Worm (Caenorhabditis elegans) whole organism, L1 larva: ENCODE measurements around the gene C25F6.1.

Source experiments
- C16A3.4 ChIP-seq: fragments of 150-350 bp; optimal IDR thresholded peaks from 2 replicates; lab custom pipeline; 2014; ENCODE audit warnings: missing biosample characterization, missing genetic modification characterization
- aly-2 ChIP-seq: fragments of 150-350 bp; optimal IDR thresholded peaks from 2 replicates; lab custom pipeline; 2014; ENCODE audit warnings: missing biosample characterization, missing genetic modification characterization
- ces-1 ChIP-seq: fragments of 150-350 bp; optimal IDR thresholded peaks from 2 replicates; lab custom pipeline; 2014; ENCODE audit warnings: missing biosample characterization, missing genetic modification reagents, missing genetic modification characterization
- egl-27 ChIP-seq, 2 experiments: fragments of 150-350 bp in 1 of 2; sonication (generic microtip); optimal IDR thresholded peaks; 3 replicates each; lab custom pipeline; 2017 to 2018; ENCODE audit warnings: missing biosample characterization in 2 of 2, missing genetic modification characterization in 2 of 2, missing genetic modification reagents in 2 of 2
- fkh-4 ChIP-seq: sonication (generic microtip); optimal IDR thresholded peaks from 2 replicates; lab custom pipeline; 2016; ENCODE audit warnings: missing compliant biosample characterization, missing genetic modification characterization, borderline replicate concordance
- isw-1 ChIP-seq: fragments of 200-800 bp; sonication (Bioruptor generic); IDR thresholded peaks from 2 replicates; pipeline ENCODE4 v1.3.6; 2022; ENCODE audit warnings: missing genetic modification characterization, missing compliant biosample characterization
- mdl-1 ChIP-seq, 2 experiments: fragments of 150-350 bp; optimal IDR thresholded peaks; 2 replicates each; lab custom pipeline; 2014 to 2017; ENCODE audit warnings: missing biosample characterization in 2 of 2, missing genetic modification characterization in 2 of 2, inconsistent platforms in 1 of 2
- nhr-11 ChIP-seq: fragments of 150-350 bp; optimal IDR thresholded peaks from 2 replicates; lab custom pipeline; 2014; ENCODE audit warnings: missing biosample characterization, missing genetic modification characterization
- nhr-77 ChIP-seq: fragments of 150-350 bp; optimal IDR thresholded peaks from 2 replicates; lab custom pipeline; 2014; ENCODE audit warnings: missing biosample characterization, missing genetic modification characterization
- skn-1 ChIP-seq: fragments of 150-350 bp; optimal IDR thresholded peaks from 2 replicates; lab custom pipeline; 2014; ENCODE audit warnings: missing biosample characterization, missing genetic modification characterization
- sptf-1 ChIP-seq: fragments of 150-350 bp; optimal IDR thresholded peaks from 2 replicates; lab custom pipeline; 2014; ENCODE audit warnings: missing biosample characterization, missing genetic modification characterization

ce11 chrX:5458750-5459149 is 27.5 kb upstream of the C25F6.1 start:
- TF ChIP-seq isw-1 (GFP tag; lab: Robert Waterston, UW) (no peak), ces-1 (GFP tag; lab: Kevin White, UChicago) (no peak), fkh-4 (tag; lab: Kevin White, UChicago) (no peak), mdl-1 (tag; optimal IDR thresholded peaks at IDR 0.05; lab: Kevin White, UChicago) (no peak), aly-2 (no peak), egl-27 (tag; optimal IDR thresholded peaks at IDR 0.05; lab: Kevin White, UChicago) (no peak), nhr-77 (tag; lab: Kevin White, UChicago) (no peak), skn-1 (no peak), sptf-1 (tag; lab: Kevin White, UChicago) (no peak), C16A3.4 (tag; lab: Kevin White, UChicago) (no peak), nhr-11 (tag; lab: Kevin White, UChicago) (no peak)
